Worm (Caenorhabditis elegans) whole organism, mixed stage, embryonic: Measurements from ENCODE around the gene T12G3.2.

Experiments used
- M03D4.4 ChIP-seq: sonication (generic microtip); optimal IDR thresholded peaks from 2 replicates; lab custom pipeline; 2017; ENCODE audit warnings: mild to moderate bottlenecking, missing genetic modification characterization, missing compliant biosample characterization
- blmp-1 ChIP-seq: fragments of 150-350 bp; optimal IDR thresholded peaks from 2 replicates; lab custom pipeline; 2014; ENCODE audit warnings: missing biosample characterization, missing genetic modification characterization
- ceh-39 ChIP-seq: fragments of 150-350 bp; optimal IDR thresholded peaks from 2 replicates; lab custom pipeline; 2014; ENCODE audit warnings: missing biosample characterization, missing genetic modification characterization
- ceh-83 ChIP-seq: fragments of 200-800 bp; sonication (Bioruptor generic); optimal IDR thresholded peaks from 2 replicates; lab custom pipeline; 2018; ENCODE audit warnings: mild to moderate bottlenecking, missing genetic modification characterization, missing compliant biosample characterization
- ces-1 ChIP-seq: fragments of 150-350 bp; optimal IDR thresholded peaks from 2 replicates; lab custom pipeline; 2014; ENCODE audit warnings: missing biosample characterization, missing genetic modification reagents, missing genetic modification characterization
- cnd-1 ChIP-seq: fragments of 200-800 bp; sonication (Bioruptor generic); optimal IDR thresholded peaks from 2 replicates; lab custom pipeline; 2018; ENCODE audit warnings: mild to moderate bottlenecking, missing genetic modification characterization, missing compliant biosample characterization
- drap-1 ChIP-seq: fragments of 200-800 bp; sonication (Bioruptor generic); optimal IDR thresholded peaks from 3 replicates; lab custom pipeline; 2018; ENCODE audit warnings: mild to moderate bottlenecking, missing genetic modification characterization, missing compliant biosample characterization
- elt-1 ChIP-seq: sonication (generic microtip); optimal IDR thresholded peaks from 2 replicates; lab custom pipeline; 2017; ENCODE audit warnings: missing genetic modification characterization, mild to moderate bottlenecking, missing compliant biosample characterization, antibody characterized with exemption, moderate library complexity, borderline replicate concordance; ENCODE audit not compliant: insufficient read depth
- elt-3 ChIP-seq: fragments of 150-350 bp; optimal IDR thresholded peaks from 2 replicates; lab custom pipeline; 2014; ENCODE audit warnings: missing biosample characterization, missing genetic modification characterization
- flh-1 ChIP-seq: fragments of 200-800 bp; sonication (Bioruptor generic); optimal IDR thresholded peaks from 2 replicates; lab custom pipeline; 2018; ENCODE audit warnings: mild to moderate bottlenecking, missing genetic modification characterization, moderate library complexity, missing compliant biosample characterization
- ham-2 ChIP-seq: fragments of 200-800 bp; sonication (Bioruptor generic); optimal IDR thresholded peaks from 2 replicates; lab custom pipeline; 2018; ENCODE audit warnings: mild to moderate bottlenecking, missing genetic modification characterization, missing compliant biosample characterization
- hlh-1 ChIP-seq: fragments of 150-350 bp; optimal IDR thresholded peaks from 2 replicates; lab custom pipeline; 2014; ENCODE audit warnings: missing biosample characterization, missing genetic modification reagents, missing genetic modification characterization
- lin-13 ChIP-seq: fragments of 150-350 bp; optimal IDR thresholded peaks from 2 replicates; lab custom pipeline; 2014; ENCODE audit warnings: missing biosample characterization, missing genetic modification characterization
- lin-32 ChIP-seq: fragments of 200-800 bp; sonication (Bioruptor generic); optimal IDR thresholded peaks from 2 replicates; lab custom pipeline; 2018; ENCODE audit warnings: mild to moderate bottlenecking, missing genetic modification characterization, missing compliant biosample characterization
- lsy-2 ChIP-seq: fragments of 150-350 bp; optimal IDR thresholded peaks from 2 replicates; lab custom pipeline; 2014; ENCODE audit warnings: missing biosample characterization, missing genetic modification characterization
- mab-5 ChIP-seq: fragments of 150-350 bp; optimal IDR thresholded peaks from 2 replicates; lab custom pipeline; 2014; ENCODE audit warnings: missing biosample characterization, missing genetic modification characterization
- mep-1 ChIP-seq: fragments of 150-350 bp; optimal IDR thresholded peaks from 2 replicates; lab custom pipeline; 2017; ENCODE audit warnings: missing biosample characterization, missing genetic modification reagents, missing genetic modification characterization, inconsistent platforms
- mls-2 ChIP-seq: sonication (generic microtip); optimal IDR thresholded peaks from 2 replicates; lab custom pipeline; 2016; ENCODE audit warnings: mild to moderate bottlenecking, missing genetic modification characterization, moderate library complexity, missing compliant biosample characterization
- nhr-12 ChIP-seq: fragments of 150-350 bp; optimal IDR thresholded peaks from 2 replicates; lab custom pipeline; 2014; ENCODE audit warnings: missing biosample characterization, missing genetic modification characterization
- nhr-237 ChIP-seq: fragments of 150-350 bp; optimal IDR thresholded peaks from 2 replicates; lab custom pipeline; 2014; ENCODE audit warnings: missing biosample characterization, missing genetic modification characterization
- nhr-28 ChIP-seq: fragments of 150-350 bp; optimal IDR thresholded peaks from 2 replicates; lab custom pipeline; 2014; ENCODE audit warnings: missing biosample characterization, missing genetic modification characterization
- nhr-76 ChIP-seq: sonication (generic microtip); optimal IDR thresholded peaks from 2 replicates; lab custom pipeline; 2017; ENCODE audit warnings: missing biosample characterization, missing genetic modification characterization
- pha-4 ChIP-seq: fragments of 150-350 bp; optimal IDR thresholded peaks from 2 replicates; lab custom pipeline; 2018; ENCODE audit warnings: missing biosample characterization, missing genetic modification reagents, missing genetic modification characterization
- sem-2 ChIP-seq: fragments of 200-800 bp; sonication (Bioruptor generic); optimal IDR thresholded peaks from 2 replicates; lab custom pipeline; 2018; ENCODE audit warnings: mild to moderate bottlenecking, missing genetic modification characterization, missing compliant biosample characterization
- tbx-8 ChIP-seq: fragments of 200-800 bp; sonication (Bioruptor generic); optimal IDR thresholded peaks from 2 replicates; lab custom pipeline; 2018; ENCODE audit warnings: mild to moderate bottlenecking, missing genetic modification characterization, moderate library complexity, missing compliant biosample characterization
- unc-120 ChIP-seq: sonication (generic microtip); optimal IDR thresholded peaks from 2 replicates; lab custom pipeline; 2017; ENCODE audit warnings: missing genetic modification characterization, missing compliant biosample characterization; ENCODE audit not compliant: poor library complexity, severe bottlenecking
- unc-39 ChIP-seq: fragments of 150-350 bp; optimal IDR thresholded peaks from 2 replicates; lab custom pipeline; 2014; ENCODE audit warnings: missing biosample characterization, missing genetic modification characterization
- unc-62 ChIP-seq: fragments of 150-350 bp; optimal IDR thresholded peaks from 2 replicates; lab custom pipeline; 2014; ENCODE audit warnings: missing biosample characterization, missing genetic modification reagents, missing genetic modification characterization
- zip-8 ChIP-seq: fragments of 150-350 bp; optimal IDR thresholded peaks from 2 replicates; lab custom pipeline; 2014; ENCODE audit warnings: missing biosample characterization, missing genetic modification characterization
- ztf-11 ChIP-seq: fragments of 150-350 bp; optimal IDR thresholded peaks from 2 replicates; lab custom pipeline; 2014; ENCODE audit warnings: missing biosample characterization, missing genetic modification characterization

The T12G3.2 gene

DNA sequence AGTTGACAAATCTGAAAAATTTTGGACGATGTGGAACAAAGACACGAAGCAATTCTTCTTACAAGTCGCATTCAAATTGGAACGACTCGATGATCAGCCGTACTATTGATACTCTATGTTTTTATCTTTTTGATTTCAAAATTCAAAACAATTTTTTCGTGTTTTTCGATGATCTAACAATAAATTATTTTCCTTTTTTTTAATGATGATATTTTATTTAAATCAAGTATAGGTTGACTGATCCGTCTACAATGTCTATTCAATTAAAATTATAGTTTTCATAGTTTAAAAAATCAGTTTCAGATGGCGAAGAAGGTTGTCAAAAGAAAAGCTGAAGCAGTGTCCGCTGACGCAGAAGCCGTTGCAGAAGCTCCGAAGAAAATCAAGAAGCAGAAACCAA, 38.4 kb upstream of the T12G3.2 start, which contains the start of gene rbm-34:
Gene rbm-34, plus strand, starts transcription at position 301 of the 400 bp plus-strand sequence.
- TF ChIP-seq cnd-1 (no peak), pha-4 (tag; lab: Kevin White, UChicago) (no peak), nhr-12 (tag; lab: Kevin White, UChicago) (no peak), zip-8 (tag; lab: Kevin White, UChicago) (no peak), drap-1 (no peak), hlh-1 (tag; lab: Kevin White, UChicago) (no peak)

DNA sequence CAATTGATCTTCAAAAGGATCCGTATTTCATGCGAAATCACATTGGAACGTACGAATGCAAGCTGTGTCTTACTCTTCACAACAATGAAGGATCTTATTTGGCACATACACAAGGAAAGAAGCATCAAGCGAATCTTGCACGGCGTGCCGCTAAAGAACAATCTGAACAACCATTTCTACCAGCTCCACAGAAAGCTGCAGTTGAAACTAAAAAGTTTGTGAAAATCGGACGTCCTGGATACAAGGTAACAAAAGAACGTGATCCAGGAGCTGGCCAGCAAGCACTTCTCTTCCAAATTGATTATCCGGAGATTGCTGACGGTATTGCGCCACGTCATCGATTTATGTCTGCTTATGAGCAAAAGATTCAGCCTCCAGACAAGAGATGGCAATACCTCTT, 37.8 kb upstream of the T12G3.2 start:
- no peak for TF ChIP-seq blmp-1 (tag; lab: Kevin White, UChicago)
- TF ChIP-seq hlh-1 (tag; lab: Kevin White, UChicago) = no peak
- TF ChIP-seq nhr-76 (tag; lab: Kevin White, UChicago) = no peak
- no peak for TF ChIP-seq unc-39
- TF ChIP-seq ceh-39 (tag; lab: Kevin White, UChicago) = no peak
- no peak for TF ChIP-seq lin-13
- TF ChIP-seq ztf-11 (tag; lab: Kevin White, UChicago) = no peak
- no peak for TF ChIP-seq flh-1 (GFP tag; lab: Kevin White, UChicago)
- TF ChIP-seq unc-62 (GFP tag; lab: Kevin White, UChicago) = no peak
- TF ChIP-seq mls-2 (tag; lab: Kevin White, UChicago) = no peak
- no peak for TF ChIP-seq ceh-83
- no peak for TF ChIP-seq unc-120 (tag; lab: Kevin White, UChicago)
- TF ChIP-seq elt-3 (tag; lab: Kevin White, UChicago) = no peak

DNA sequence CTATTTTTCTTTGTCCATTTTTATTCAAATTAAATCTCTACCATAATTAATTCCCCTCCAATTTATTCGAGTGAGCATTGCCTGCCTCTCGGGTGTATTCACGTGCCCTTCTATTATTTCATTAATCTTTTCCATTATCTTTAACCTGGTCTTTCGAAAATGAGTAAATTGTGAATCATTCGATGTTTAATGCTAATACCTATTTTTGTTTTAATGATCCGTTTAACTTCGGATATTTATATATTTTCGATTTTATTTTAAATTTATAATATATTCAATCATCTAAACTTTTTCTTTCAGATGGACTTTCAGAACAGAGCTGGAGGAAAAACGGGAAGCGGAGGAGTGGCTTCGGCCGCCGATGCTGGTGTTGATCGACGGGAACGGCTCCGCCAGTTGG, 37.4 kb upstream of the T12G3.2 start, which contains the start of gene repo-1:
Gene repo-1, plus strand, starts transcription at position 301 of the 400 bp plus-strand sequence.
- TF ChIP-seq M03D4.4 (no peak), ces-1 (GFP tag; lab: Kevin White, UChicago) (no peak), unc-120 (tag; lab: Kevin White, UChicago) (no peak), drap-1 (no peak), lin-13 (no peak), nhr-12 (tag; lab: Kevin White, UChicago) (no peak), mep-1 (tag; lab: Kevin White, UChicago) (no peak), ham-2 (GFP tag; lab: Kevin White, UChicago) (no peak), ceh-83 (no peak), elt-1 (tag; lab: Kevin White, UChicago) (no peak), blmp-1 (tag; lab: Kevin White, UChicago) (no peak), mab-5 (tag; lab: Kevin White, UChicago) (no peak), unc-39 (no peak), pha-4 (tag; lab: Kevin White, UChicago) (no peak), tbx-8 (GFP tag; lab: Kevin White, UChicago) (no peak), cnd-1 (no peak), sem-2 (no peak), mls-2 (tag; lab: Kevin White, UChicago) (no peak), nhr-76 (tag; lab: Kevin White, UChicago) (no peak)

DNA sequence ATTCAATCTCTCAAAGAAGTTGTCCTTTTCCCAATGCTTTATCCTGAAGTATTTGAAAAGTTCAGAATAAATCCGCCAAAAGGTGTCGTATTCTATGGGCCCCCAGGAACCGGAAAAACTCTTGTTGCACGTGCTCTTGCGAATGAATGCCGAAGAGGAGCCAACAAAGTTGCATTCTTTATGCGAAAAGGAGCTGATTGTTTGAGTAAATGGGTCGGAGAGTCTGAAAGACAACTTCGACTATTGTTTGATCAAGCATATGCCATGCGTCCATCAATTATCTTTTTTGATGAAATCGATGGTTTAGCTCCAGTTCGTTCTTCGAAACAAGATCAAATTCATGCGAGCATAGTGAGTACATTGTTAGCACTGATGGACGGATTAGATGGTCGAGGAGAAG, 34.0 kb upstream of the T12G3.2 start:
- TF ChIP-seq lin-32 (no peak), nhr-237 (tag; lab: Kevin White, UChicago) (no peak), ces-1 (GFP tag; lab: Kevin White, UChicago) (no peak), unc-120 (tag; lab: Kevin White, UChicago) (no peak), flh-1 (GFP tag; lab: Kevin White, UChicago) (no peak), lsy-2 (tag; lab: Kevin White, UChicago) (no peak), unc-39 (no peak), lin-13 (no peak), pha-4 (tag; lab: Kevin White, UChicago) (no peak), nhr-28 (tag; lab: Kevin White, UChicago) (no peak)

DNA sequence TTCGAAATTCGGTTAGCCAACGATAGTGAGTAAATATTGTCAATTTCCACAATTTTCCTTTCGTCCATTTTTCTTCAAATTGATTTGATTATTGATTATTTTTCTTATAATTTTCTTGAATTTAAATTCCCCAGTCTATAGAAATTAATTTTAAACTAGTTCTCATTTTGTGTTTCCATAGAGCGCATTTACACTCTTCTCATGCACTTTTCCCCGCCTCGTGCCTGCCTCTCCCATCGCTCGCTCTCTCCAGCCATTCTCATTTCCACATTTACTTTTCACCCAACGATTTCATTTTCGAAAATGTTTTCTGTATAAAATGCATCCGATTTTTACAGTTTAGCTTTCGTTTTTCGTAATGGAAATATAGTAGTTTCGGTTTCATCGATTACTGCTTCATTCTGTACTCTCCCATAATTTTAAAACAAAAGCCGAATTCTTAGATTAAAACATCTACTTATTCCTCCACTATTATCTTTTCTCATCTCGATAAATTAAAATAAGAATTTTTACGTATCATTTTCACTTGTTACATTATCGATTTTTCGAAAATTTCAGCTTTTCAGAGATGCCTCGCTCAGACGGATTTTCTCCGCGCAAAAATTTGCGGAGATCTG, 32.2 kb upstream of the T12G3.2 start, which contains the start of gene lex-1:
Gene lex-1, plus strand, starts transcription at position 567 of the 617 bp plus-strand sequence.
- TF ChIP-seq mep-1 (tag; lab: Kevin White, UChicago) = peak; percentile 33
- TF ChIP-seq lsy-2 (tag; lab: Kevin White, UChicago) = peak; percentile 10
- no peak for TF ChIP-seq lin-13
